Fruit fly (Drosophila melanogaster): ENCODE results near the gene Spt3.

DNA sequence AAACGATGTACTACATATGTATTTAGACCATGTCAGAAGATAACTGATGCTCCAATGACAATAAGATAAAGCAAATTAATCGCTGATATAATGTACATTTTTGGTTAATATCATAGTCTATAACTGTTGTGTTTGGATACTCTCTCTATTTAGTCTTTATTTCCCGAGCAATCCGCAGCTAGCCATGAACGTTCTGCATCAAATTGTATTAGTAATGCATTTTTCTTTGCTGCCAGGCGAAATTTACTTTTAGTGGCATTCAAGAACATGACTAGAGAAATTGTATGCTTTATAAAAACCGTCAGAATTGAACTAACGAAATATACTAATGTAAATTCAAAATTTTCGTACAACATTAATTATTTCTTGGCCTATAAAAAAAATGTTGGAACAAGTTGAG, 45.6 kb upstream of the Spt3 start, which contains the start of gene GC2:
- TF ChIP-seq bab1 (GFP tag; optimal IDR thresholded peaks at IDR 0.05) (no peak), CG11617 (GFP tag; optimal IDR thresholded peaks at IDR 0.05) (no peak), CG14711 (tag; optimal IDR thresholded peaks at IDR 0.05) (no peak)

Measured in whole organism, adult.